Fruit fly (Drosophila melanogaster) whole organism, embryonic: ENCODE results near the gene Ac13E.

Source experiments
- ATbp ChIP-seq: fragments of 200-800 bp; sonication (Bioruptor generic); optimal IDR thresholded peaks from 2 replicates; lab custom pipeline; 2017; ENCODE audit warnings: missing biosample characterization, mild to moderate bottlenecking, missing genetic modification characterization, missing genetic modification reagents
- Antp ChIP-seq: fragments of 200-800 bp; sonication (Bioruptor generic); optimal IDR thresholded peaks from 3 replicates; lab custom pipeline; 2016; ENCODE audit warnings: missing biosample characterization, missing genetic modification characterization
- Bteb2 ChIP-seq: fragments of 200-800 bp; sonication (Bioruptor generic); optimal IDR thresholded peaks from 2 replicates; lab custom pipeline; 2016; ENCODE audit warnings: missing biosample characterization, missing genetic modification characterization
- CG10366 ChIP-seq: fragments of 200-800 bp; sonication (Bioruptor generic); IDR thresholded peaks from 2 replicates; pipeline ENCODE4 v1.3.6; 2022; ENCODE audit warnings: missing biosample characterization, missing genetic modification characterization
- CG11723 ChIP-seq: fragments of 200-800 bp; sonication (Bioruptor generic); optimal IDR thresholded peaks from 2 replicates; lab custom pipeline; 2017; ENCODE audit warnings: missing biosample characterization, mild to moderate bottlenecking, missing genetic modification characterization
- CG12071 ChIP-seq: fragments of 200-800 bp; sonication (Bioruptor generic); optimal IDR thresholded peaks from 3 replicates; lab custom pipeline; 2018; ENCODE audit warnings: missing biosample characterization, mild to moderate bottlenecking, missing genetic modification characterization
- CG12769 ChIP-seq: fragments of 200-800 bp; sonication (Bioruptor generic); optimal IDR thresholded peaks from 2 replicates; lab custom pipeline; 2019; ENCODE audit warnings: missing biosample characterization, mild to moderate bottlenecking, missing genetic modification characterization, moderate library complexity
- CG13894 ChIP-seq: fragments of 200-800 bp; sonication (Bioruptor generic); optimal IDR thresholded peaks from 3 replicates; lab custom pipeline; 2018; ENCODE audit warnings: missing biosample characterization, mild to moderate bottlenecking, missing genetic modification characterization, moderate library complexity
- CG15514 ChIP-seq: fragments of 200-800 bp; sonication (Bioruptor generic); optimal IDR thresholded peaks from 3 replicates; lab custom pipeline; 2017; ENCODE audit warnings: missing biosample characterization, missing genetic modification characterization, mild to moderate bottlenecking, moderate library complexity, missing genetic modification reagents
- CG1647 ChIP-seq: fragments of 200-800 bp; sonication (Bioruptor generic); optimal IDR thresholded peaks from 3 replicates; lab custom pipeline; 2016; ENCODE audit warnings: missing biosample characterization, missing genetic modification characterization
- CG18262 ChIP-seq: fragments of 200-800 bp; optimal IDR thresholded peaks from 3 replicates; lab custom pipeline; 2019; ENCODE audit warnings: missing biosample characterization, mild to moderate bottlenecking, missing genetic modification characterization, moderate library complexity
- CG18599 ChIP-seq: fragments of 200-800 bp; sonication (Bioruptor generic); optimal IDR thresholded peaks from 3 replicates; lab custom pipeline; 2017; ENCODE audit warnings: missing biosample characterization, missing genetic modification characterization, mild to moderate bottlenecking, moderate library complexity, missing genetic modification reagents
- CG18764 ChIP-seq: fragments of 200-800 bp; sonication (Bioruptor generic); optimal IDR thresholded peaks from 3 replicates; lab custom pipeline; 2016; ENCODE audit warnings: missing biosample characterization, missing genetic modification characterization
- CG31365 ChIP-seq: fragments of 200-800 bp; sonication (Bioruptor generic); optimal IDR thresholded peaks from 2 replicates; lab custom pipeline; 2018; ENCODE audit warnings: missing biosample characterization, mild to moderate bottlenecking, missing genetic modification characterization
- CG3838 ChIP-seq: fragments of 200-800 bp; sonication (Bioruptor generic); optimal IDR thresholded peaks from 3 replicates; lab custom pipeline; 2016; ENCODE audit warnings: missing biosample characterization, missing genetic modification characterization
- CG6689 ChIP-seq: fragments of 200-800 bp; sonication (Bioruptor generic); IDR thresholded peaks from 2 replicates; pipeline ENCODE4 v1.3.6; 2022; ENCODE audit warnings: missing biosample characterization, missing genetic modification characterization
- CG7372 ChIP-seq: fragments of 200-800 bp; sonication (Bioruptor generic); IDR thresholded peaks from 2 replicates; pipeline ENCODE4 v1.3.6; 2022; ENCODE audit warnings: missing biosample characterization, missing genetic modification characterization
- CG8281 ChIP-seq: fragments of 200-800 bp; sonication (Bioruptor generic); optimal IDR thresholded peaks from 2 replicates; lab custom pipeline; 2018; ENCODE audit warnings: missing biosample characterization, mild to moderate bottlenecking, missing genetic modification characterization, moderate library complexity
- CG8924 ChIP-seq: fragments of 200-800 bp; optimal IDR thresholded peaks from 3 replicates; lab custom pipeline; 2019; ENCODE audit warnings: missing biosample characterization, mild to moderate bottlenecking, missing genetic modification characterization, moderate library complexity
- CTCF ChIP-seq: fragments of 200-800 bp; sonication (Bioruptor generic); optimal IDR thresholded peaks from 2 replicates; lab custom pipeline; 2017; ENCODE audit warnings: missing biosample characterization, mild to moderate bottlenecking, missing genetic modification characterization, moderate library complexity
- Camta ChIP-seq: fragments of 200-800 bp; sonication (Bioruptor generic); optimal IDR thresholded peaks from 2 replicates; lab custom pipeline; 2016; ENCODE audit warnings: missing biosample characterization, missing genetic modification characterization
- D19B ChIP-seq: fragments of 200-800 bp; sonication (Bioruptor generic); optimal IDR thresholded peaks from 2 replicates; lab custom pipeline; 2017; ENCODE audit warnings: missing biosample characterization, mild to moderate bottlenecking, missing genetic modification characterization
- Dfd ChIP-seq, 2 experiments: fragments of >200 bp; optimal IDR thresholded peaks; 2 replicates each; lab custom pipeline; 2017; ENCODE audit warnings: missing biosample characterization in 2 of 2, missing genetic modification characterization in 2 of 2
- Dip3 ChIP-seq: fragments of 200-800 bp; sonication (Bioruptor generic); optimal IDR thresholded peaks from 3 replicates; lab custom pipeline; 2016; ENCODE audit warnings: missing biosample characterization, missing genetic modification characterization
- Ets97D ChIP-seq: fragments of 200-800 bp; sonication (Bioruptor generic); optimal IDR thresholded peaks from 3 replicates; lab custom pipeline; 2016; ENCODE audit warnings: missing biosample characterization, missing genetic modification characterization
- Fer2 ChIP-seq: fragments of 200-800 bp; sonication (Bioruptor generic); optimal IDR thresholded peaks from 2 replicates; lab custom pipeline; 2018; ENCODE audit warnings: missing biosample characterization, mild to moderate bottlenecking, missing genetic modification characterization, moderate library complexity
- HLH3B ChIP-seq: fragments of 200-800 bp; sonication (Bioruptor generic); IDR thresholded peaks from 2 replicates; pipeline ENCODE4 v1.3.6; 2022; ENCODE audit warnings: missing biosample characterization, missing genetic modification characterization
- HmgD ChIP-seq: fragments of 200-800 bp; sonication (Bioruptor generic); optimal IDR thresholded peaks from 3 replicates; lab custom pipeline; 2016; ENCODE audit warnings: missing biosample characterization, missing genetic modification characterization
- Hr39 ChIP-seq: fragments of >200 bp; optimal IDR thresholded peaks from 2 replicates; lab custom pipeline; 2017
- Hr78 ChIP-seq, 2 experiments: fragments of 200-800 bp in 1 of 2; fragments of >200 bp in 1 of 2; sonication (Bioruptor generic) in 1 of 2; optimal IDR thresholded peaks; 2 replicates each; lab custom pipeline; 2017 to 2019; ENCODE audit warnings: missing biosample characterization in 2 of 2, missing genetic modification characterization in 2 of 2, mild to moderate bottlenecking in 1 of 2, moderate library complexity in 1 of 2
- MBD-R2 ChIP-seq: fragments of 200-800 bp; sonication (Bioruptor generic); IDR thresholded peaks from 2 replicates; pipeline ENCODE4 v1.3.6; 2022; ENCODE audit warnings: missing biosample characterization, missing genetic modification characterization
- Optix ChIP-seq: fragments of 200-800 bp; sonication (Bioruptor generic); IDR thresholded peaks from 3 replicates; pipeline ENCODE4 v1.3.6; 2022; ENCODE audit warnings: missing biosample characterization, missing genetic modification characterization
- Spps ChIP-seq: fragments of 200-800 bp; sonication (Bioruptor generic); optimal IDR thresholded peaks from 2 replicates; lab custom pipeline; 2018; ENCODE audit warnings: missing biosample characterization, mild to moderate bottlenecking, missing genetic modification characterization
- Sry-δ ChIP-seq: fragments of 200-800 bp; sonication (Bioruptor generic); optimal IDR thresholded peaks from 2 replicates; lab custom pipeline; 2016; ENCODE audit warnings: missing biosample characterization, missing genetic modification characterization
- ara ChIP-seq: fragments of 200-800 bp; sonication (Bioruptor generic); IDR thresholded peaks from 2 replicates; pipeline ENCODE4 v1.3.6; 2022; ENCODE audit warnings: missing biosample characterization, missing genetic modification characterization
- cad ChIP-seq: fragments of >200 bp; optimal IDR thresholded peaks from 2 replicates; lab custom pipeline; 2017; ENCODE audit warnings: missing biosample characterization, missing genetic modification characterization
- disco-r ChIP-seq: fragments of 200-800 bp; sonication (Bioruptor generic); optimal IDR thresholded peaks from 2 replicates; lab custom pipeline; 2016; ENCODE audit warnings: missing biosample characterization, missing genetic modification characterization
- dm ChIP-seq: fragments of 200-800 bp; sonication (Bioruptor generic); optimal IDR thresholded peaks from 3 replicates; lab custom pipeline; 2016; ENCODE audit warnings: missing biosample characterization, missing genetic modification characterization
- dmrt99B ChIP-seq: fragments of 200-800 bp; sonication (Bioruptor generic); optimal IDR thresholded peaks from 2 replicates; lab custom pipeline; 2018; ENCODE audit warnings: missing biosample characterization, mild to moderate bottlenecking, missing genetic modification characterization, moderate library complexity
- fru ChIP-seq: fragments of >200 bp; optimal IDR thresholded peaks from 2 replicates; lab custom pipeline; 2017
- gem ChIP-seq: fragments of 200-800 bp; sonication (Bioruptor generic); optimal IDR thresholded peaks from 2 replicates; lab custom pipeline; 2019; ENCODE audit warnings: missing biosample characterization, mild to moderate bottlenecking, missing genetic modification characterization, moderate library complexity
- gsb ChIP-seq: fragments of 200-800 bp; sonication (Bioruptor generic); IDR thresholded peaks from 2 replicates; pipeline ENCODE4 v1.3.6; 2022; ENCODE audit warnings: missing biosample characterization, missing genetic modification characterization
- jing ChIP-seq: fragments of 200-800 bp; sonication (Bioruptor generic); optimal IDR thresholded peaks from 2 replicates; lab custom pipeline; 2018; ENCODE audit warnings: missing biosample characterization, mild to moderate bottlenecking, missing genetic modification characterization
- mirr ChIP-seq: fragments of 200-800 bp; sonication (Bioruptor generic); optimal IDR thresholded peaks from 3 replicates; lab custom pipeline; 2018; ENCODE audit warnings: missing biosample characterization, mild to moderate bottlenecking, missing genetic modification characterization
- pzg ChIP-seq: fragments of 200-800 bp; sonication (Bioruptor generic); optimal IDR thresholded peaks from 3 replicates; lab custom pipeline; 2018; ENCODE audit warnings: missing biosample characterization, mild to moderate bottlenecking, missing genetic modification characterization, moderate library complexity
- repo ChIP-seq: fragments of 200-800 bp; sonication (Bioruptor generic); optimal IDR thresholded peaks from 2 replicates; lab custom pipeline; 2016; ENCODE audit warnings: missing biosample characterization, missing genetic modification characterization
- sisA ChIP-seq: fragments of 200-800 bp; sonication (Bioruptor generic); IDR thresholded peaks from 2 replicates; pipeline ENCODE4 v1.3.6; 2022; ENCODE audit warnings: missing biosample characterization, missing genetic modification characterization
- stc ChIP-seq: fragments of 200-800 bp; sonication (Bioruptor generic); IDR thresholded peaks from 2 replicates; pipeline ENCODE4 v1.3.6; 2022; ENCODE audit warnings: missing biosample characterization, missing genetic modification characterization
- tgo ChIP-seq: fragments of 200-800 bp; sonication (Bioruptor generic); IDR thresholded peaks from 3 replicates; pipeline ENCODE4 v1.3.6; 2022; ENCODE audit warnings: missing biosample characterization, missing genetic modification characterization
- toy ChIP-seq: fragments of 200-800 bp; sonication (Bioruptor generic); IDR thresholded peaks from 2 replicates; pipeline ENCODE4 v1.3.6; 2022; ENCODE audit warnings: missing biosample characterization, missing genetic modification characterization
- twi ChIP-seq: fragments of 200-800 bp; optimal IDR thresholded peaks from 2 replicates; lab custom pipeline; 2019; ENCODE audit warnings: missing biosample characterization, mild to moderate bottlenecking, missing genetic modification characterization, moderate library complexity
- tx ChIP-seq: fragments of 200-800 bp; sonication (Bioruptor generic); optimal IDR thresholded peaks from 2 replicates; lab custom pipeline; 2016; ENCODE audit warnings: missing biosample characterization, missing genetic modification characterization

Ac13E gene

dm6 chrX:15594230-15594857 lies 40.3 kb upstream of the Ac13E start (continued):
- no peak for TF ChIP-seq CG15514
- no peak for TF ChIP-seq Bteb2
- no peak for TF ChIP-seq ATbp (GFP tag; lab: Kevin White, UChicago)
- no peak for TF ChIP-seq CG18599
- TF ChIP-seq CG10366 (GFP tag; lab: Robert Waterston, UW), result peak; percentile 20
- TF ChIP-seq Hr39 (lab: Kevin White, UChicago), result no peak
- no peak for TF ChIP-seq Fer2
- no peak for TF ChIP-seq Hr78 (GFP tag; optimal IDR thresholded peaks at IDR 0.05; lab: Kevin White, UChicago)
- TF ChIP-seq MBD-R2 (GFP tag; lab: Robert Waterston, UW), result 0 out of 2 replicates have a peak, but pooled peaks have one; percentile 22
- no peak for TF ChIP-seq gsb (GFP tag; lab: Robert Waterston, UW)
- TF ChIP-seq CTCF, result peak; percentile 97
- no peak for TF ChIP-seq CG3838 (GFP tag; lab: Kevin White, UChicago)
- peak; percentile 49 for TF ChIP-seq HLH3B (GFP tag; lab: Robert Waterston, UW)
- no peak for TF ChIP-seq dm (GFP tag; lab: Kevin White, UChicago)
- TF ChIP-seq Ets97D (GFP tag; lab: Kevin White, UChicago), result no peak
- no peak for TF ChIP-seq CG6689 (GFP tag; lab: Robert Waterston, UW)
- no peak for TF ChIP-seq tx (GFP tag; lab: Kevin White, UChicago)
- no peak for TF ChIP-seq CG1647
- TF ChIP-seq toy (GFP tag; lab: Robert Waterston, UW), result no peak
- TF ChIP-seq Spps (tag; lab: Kevin White, UChicago), result no peak
- TF ChIP-seq gem (tag; lab: Kevin White, UChicago), result peak; percentile 35
- TF ChIP-seq twi (tag; lab: Kevin White, UChicago), result peak; percentile 51
- TF ChIP-seq Sry-δ (GFP tag; lab: Kevin White, UChicago), result no peak
- no peak for TF ChIP-seq CG18262 (tag; lab: Kevin White, UChicago)
- no peak for TF ChIP-seq CG8281 (tag; lab: Kevin White, UChicago)
- no peak for TF ChIP-seq cad
- 0 out of 2 replicates have a peak, but pooled peaks have one; percentile 5 for TF ChIP-seq stc
- TF ChIP-seq fru (lab: Kevin White, UChicago), result no peak
- TF ChIP-seq pzg (GFP tag; lab: Kevin White, UChicago), result no peak
- TF ChIP-seq Dfd (GFP tag; optimal IDR thresholded peaks at IDR 0.05; lab: Kevin White, UChicago), result no peak
- no peak for TF ChIP-seq CG31365 (tag; lab: Kevin White, UChicago)
- peak; percentile 49; the same call in 2 of the 3 replicates for TF ChIP-seq tgo (GFP tag; lab: Robert Waterston, UW)
- TF ChIP-seq CG12769, result no peak
- TF ChIP-seq jing (GFP tag; lab: Kevin White, UChicago), result no peak
- TF ChIP-seq repo (GFP tag; lab: Kevin White, UChicago), result no peak
- TF ChIP-seq Optix (GFP tag; lab: Robert Waterston, UW), result peak; percentile 53; the same call in 2 of the 3 replicates
- TF ChIP-seq CG8924 (tag; lab: Kevin White, UChicago), result no peak
- TF ChIP-seq Dip3 (GFP tag; lab: Kevin White, UChicago), result no peak
- TF ChIP-seq mirr (GFP tag; lab: Kevin White, UChicago), result no peak
- TF ChIP-seq sisA, result peak; percentile 64
- no peak for TF ChIP-seq CG13894
- no peak for TF ChIP-seq disco-r (GFP tag; lab: Kevin White, UChicago)
- TF ChIP-seq CG11723 (GFP tag; lab: Kevin White, UChicago), result no peak
- TF ChIP-seq Camta (GFP tag; lab: Kevin White, UChicago), result no peak
- TF ChIP-seq CG12071, result no peak
- TF ChIP-seq D19B (GFP tag; lab: Kevin White, UChicago), result no peak
- no peak; the same call in 1 of the 2 replicates for TF ChIP-seq ara (GFP tag; lab: Robert Waterston, UW)
- TF ChIP-seq Antp, result no peak
- TF ChIP-seq CG18764 (GFP tag; lab: Kevin White, UChicago), result no peak
- TF ChIP-seq HmgD (GFP tag; lab: Kevin White, UChicago), result no peak
- TF ChIP-seq CG7372 (GFP tag; lab: Robert Waterston, UW), result no peak
- TF ChIP-seq dmrt99B (tag; lab: Kevin White, UChicago), result no peak
